Fruit fly (Drosophila melanogaster) whole organism, embryonic: Measurements from ENCODE around the gene Sems.

ENCODE experiments used
- Aef1 ChIP-seq: fragments of 200-800 bp; sonication (Bioruptor generic); IDR thresholded peaks from 3 replicates; pipeline ENCODE4 v1.3.6; 2022; ENCODE audit warnings: missing biosample characterization, missing genetic modification characterization
- Blimp-1 ChIP-seq: fragments of 200-800 bp; sonication (Bioruptor generic); optimal IDR thresholded peaks from 3 replicates; lab custom pipeline; 2018; ENCODE audit warnings: missing biosample characterization, missing genetic modification characterization, mild to moderate bottlenecking, moderate library complexity, missing genetic modification reagents
- C15 ChIP-seq: fragments of 200-800 bp; sonication (Bioruptor generic); IDR thresholded peaks from 3 replicates; pipeline ENCODE4 v1.3.6; 2022; ENCODE audit warnings: missing biosample characterization, missing genetic modification characterization
- CG10209 ChIP-seq: fragments of 200-800 bp; sonication (Bioruptor generic); optimal IDR thresholded peaks from 3 replicates; lab custom pipeline; 2017; ENCODE audit warnings: missing biosample characterization, mild to moderate bottlenecking, missing genetic modification characterization, missing genetic modification reagents
- CG1024 ChIP-seq: fragments of 200-800 bp; sonication (Bioruptor generic); IDR thresholded peaks from 2 replicates; pipeline ENCODE4 v1.3.6; 2022; ENCODE audit warnings: missing biosample characterization, missing genetic modification characterization
- CG11695 ChIP-seq: fragments of 200-800 bp; sonication (Bioruptor generic); IDR thresholded peaks from 3 replicates; pipeline ENCODE4 v1.3.6; 2022; ENCODE audit warnings: missing biosample characterization, missing genetic modification characterization
- CG12071 ChIP-seq: fragments of 200-800 bp; sonication (Bioruptor generic); optimal IDR thresholded peaks from 3 replicates; lab custom pipeline; 2018; ENCODE audit warnings: missing biosample characterization, mild to moderate bottlenecking, missing genetic modification characterization
- CG17359 ChIP-seq: fragments of 200-800 bp; sonication (Bioruptor generic); optimal IDR thresholded peaks from 3 replicates; lab custom pipeline; 2018; ENCODE audit warnings: missing biosample characterization, mild to moderate bottlenecking, missing genetic modification characterization, moderate library complexity
- CG17829 ChIP-seq: fragments of 200-800 bp; optimal IDR thresholded peaks from 2 replicates; lab custom pipeline; 2019; ENCODE audit warnings: missing biosample characterization, mild to moderate bottlenecking, missing genetic modification characterization, moderate library complexity
- CG31224 ChIP-seq: fragments of 200-800 bp; sonication (Bioruptor generic); IDR thresholded peaks from 2 replicates; pipeline ENCODE4 v1.3.6; 2022; ENCODE audit warnings: missing biosample characterization, missing genetic modification characterization
- CG31441 ChIP-seq: fragments of 200-800 bp; sonication (Bioruptor generic); IDR thresholded peaks from 2 replicates; pipeline ENCODE4 v1.3.6; 2022; ENCODE audit warnings: missing biosample characterization, missing genetic modification characterization
- CG32767 ChIP-seq: fragments of 200-800 bp; sonication (Bioruptor generic); IDR thresholded peaks from 2 replicates; pipeline ENCODE4 v1.3.6; 2022; ENCODE audit warnings: missing biosample characterization, missing genetic modification characterization
- CG3281 ChIP-seq: fragments of 200-800 bp; sonication (Bioruptor generic); optimal IDR thresholded peaks from 3 replicates; lab custom pipeline; 2017; ENCODE audit warnings: missing biosample characterization, mild to moderate bottlenecking, missing genetic modification characterization
- CG34376 ChIP-seq: fragments of 200-800 bp; sonication (Bioruptor generic); optimal IDR thresholded peaks from 2 replicates; lab custom pipeline; 2018; ENCODE audit warnings: missing biosample characterization, mild to moderate bottlenecking, missing genetic modification characterization
- CG4820 ChIP-seq: fragments of 200-800 bp; sonication (Bioruptor generic); optimal IDR thresholded peaks from 3 replicates; lab custom pipeline; 2016; ENCODE audit warnings: missing biosample characterization, missing genetic modification characterization
- CG5245 ChIP-seq: fragments of 200-800 bp; sonication (Bioruptor generic); optimal IDR thresholded peaks from 3 replicates; lab custom pipeline; 2016; ENCODE audit warnings: missing biosample characterization, missing genetic modification characterization
- CG7357 ChIP-seq: fragments of 200-800 bp; sonication (Bioruptor generic); IDR thresholded peaks from 3 replicates; pipeline ENCODE4 v1.3.6; 2022; ENCODE audit warnings: missing biosample characterization, missing genetic modification characterization
- CG8089 ChIP-seq: fragments of 200-800 bp; sonication (Bioruptor generic); optimal IDR thresholded peaks from 3 replicates; lab custom pipeline; 2016; ENCODE audit warnings: missing biosample characterization, missing genetic modification characterization
- CG8290 ChIP-seq, 3 experiments: fragments of 200-800 bp; sonication (Bioruptor generic); optimal IDR thresholded peaks; 2 replicates each; lab custom pipeline; 2016 to 2019; ENCODE audit warnings: missing biosample characterization in 3 of 3, missing genetic modification characterization in 3 of 3, mild to moderate bottlenecking in 2 of 3, moderate library complexity in 1 of 3
- Camta ChIP-seq: fragments of 200-800 bp; sonication (Bioruptor generic); optimal IDR thresholded peaks from 2 replicates; lab custom pipeline; 2016; ENCODE audit warnings: missing biosample characterization, missing genetic modification characterization
- Chrac-16 ChIP-seq: fragments of 200-800 bp; sonication (Bioruptor generic); optimal IDR thresholded peaks from 3 replicates; lab custom pipeline; 2016; ENCODE audit warnings: missing biosample characterization, missing genetic modification characterization
- E2f2 ChIP-seq: fragments of 200-800 bp; sonication (Bioruptor generic); IDR thresholded peaks from 2 replicates; pipeline ENCODE4 v1.3.6; 2022; ENCODE audit warnings: missing biosample characterization, missing genetic modification characterization
- ERR ChIP-seq: fragments of 200-800 bp; sonication (Bioruptor generic); optimal IDR thresholded peaks from 2 replicates; lab custom pipeline; 2016; ENCODE audit warnings: missing biosample characterization, missing genetic modification characterization
- Gsc ChIP-seq: fragments of 200-800 bp; sonication (Bioruptor generic); IDR thresholded peaks from 2 replicates; pipeline ENCODE4 v1.3.6; 2022; ENCODE audit warnings: missing biosample characterization, missing genetic modification characterization
- HHEX ChIP-seq: fragments of 200-800 bp; sonication (Bioruptor generic); optimal IDR thresholded peaks from 3 replicates; lab custom pipeline; 2017; ENCODE audit warnings: missing biosample characterization, mild to moderate bottlenecking, missing genetic modification characterization, missing genetic modification reagents
- Hr3 ChIP-seq: fragments of 200-800 bp; sonication (Bioruptor generic); optimal IDR thresholded peaks from 3 replicates; lab custom pipeline; 2016; ENCODE audit warnings: missing biosample characterization, missing genetic modification characterization
- Lpt ChIP-seq: fragments of >200 bp; optimal IDR thresholded peaks from 2 replicates; lab custom pipeline; 2018; ENCODE audit warnings: missing biosample characterization, missing genetic modification characterization
- MTF-1 ChIP-seq: fragments of 200-800 bp; sonication (Bioruptor generic); optimal IDR thresholded peaks from 2 replicates; lab custom pipeline; 2018; ENCODE audit warnings: missing biosample characterization, mild to moderate bottlenecking, missing genetic modification characterization, borderline replicate concordance
- Oli ChIP-seq: fragments of 200-800 bp; sonication (Bioruptor generic); optimal IDR thresholded peaks from 2 replicates; lab custom pipeline; 2018; ENCODE audit warnings: missing biosample characterization, mild to moderate bottlenecking, missing genetic modification characterization, moderate library complexity
- Optix ChIP-seq: fragments of 200-800 bp; sonication (Bioruptor generic); IDR thresholded peaks from 3 replicates; pipeline ENCODE4 v1.3.6; 2022; ENCODE audit warnings: missing biosample characterization, missing genetic modification characterization
- Six4 ChIP-seq: fragments of 200-800 bp; sonication (Bioruptor generic); optimal IDR thresholded peaks from 2 replicates; lab custom pipeline; 2016; ENCODE audit warnings: missing biosample characterization, missing genetic modification characterization
- Spps ChIP-seq: fragments of 200-800 bp; sonication (Bioruptor generic); optimal IDR thresholded peaks from 2 replicates; lab custom pipeline; 2018; ENCODE audit warnings: missing biosample characterization, mild to moderate bottlenecking, missing genetic modification characterization
- Usf ChIP-seq: fragments of 200-800 bp; sonication (Bioruptor generic); optimal IDR thresholded peaks from 2 replicates; lab custom pipeline; 2017; ENCODE audit warnings: missing genotype, missing biosample characterization, missing genetic modification characterization
- ash1 ChIP-seq: fragments of 200-800 bp; sonication (Bioruptor generic); optimal IDR thresholded peaks from 2 replicates; lab custom pipeline; 2018; ENCODE audit warnings: missing biosample characterization, mild to moderate bottlenecking, missing genetic modification characterization
- cad ChIP-seq: fragments of >200 bp; optimal IDR thresholded peaks from 2 replicates; lab custom pipeline; 2017; ENCODE audit warnings: missing biosample characterization, missing genetic modification characterization
- chm ChIP-seq: fragments of 200-800 bp; sonication (Bioruptor generic); IDR thresholded peaks from 2 replicates; pipeline ENCODE4 v1.3.6; 2022; ENCODE audit warnings: missing biosample characterization, missing genetic modification characterization
- croc ChIP-seq: fragments of 200-800 bp; sonication (Bioruptor generic); conservative IDR thresholded peaks from 3 replicates; pipeline ENCODE4 v1.3.6; 2022; ENCODE audit warnings: missing biosample characterization, missing genetic modification characterization
- dan ChIP-seq: fragments of 200-800 bp; sonication (Bioruptor generic); IDR thresholded peaks from 2 replicates; pipeline ENCODE4 v1.3.6; 2022; ENCODE audit warnings: missing biosample characterization, missing genetic modification characterization
- ems ChIP-seq: fragments of 200-800 bp; sonication (Bioruptor generic); optimal IDR thresholded peaks from 3 replicates; lab custom pipeline; 2016; ENCODE audit warnings: missing biosample characterization, missing genetic modification characterization
- grau ChIP-seq: fragments of 200-800 bp; optimal IDR thresholded peaks from 3 replicates; lab custom pipeline; 2019; ENCODE audit warnings: missing biosample characterization, mild to moderate bottlenecking, missing genetic modification characterization, moderate library complexity
- lmd ChIP-seq: fragments of 200-800 bp; sonication (Bioruptor generic); IDR thresholded peaks from 2 replicates; pipeline ENCODE4 v1.3.6; 2022; ENCODE audit warnings: missing biosample characterization, missing genetic modification characterization
- pb ChIP-seq: fragments of 200-800 bp; sonication (Bioruptor generic); optimal IDR thresholded peaks from 3 replicates; lab custom pipeline; 2016; ENCODE audit warnings: missing biosample characterization, missing genetic modification characterization
- pfk ChIP-seq: fragments of 200-800 bp; sonication (Bioruptor generic); optimal IDR thresholded peaks from 2 replicates; lab custom pipeline; 2018; ENCODE audit warnings: missing biosample characterization, mild to moderate bottlenecking, missing genetic modification characterization, moderate library complexity
- pnt ChIP-seq: fragments of 200-800 bp; sonication (Bioruptor generic); optimal IDR thresholded peaks from 3 replicates; lab custom pipeline; 2016; ENCODE audit warnings: missing biosample characterization, missing genetic modification characterization
- scrt ChIP-seq: fragments of 200-800 bp; sonication (Bioruptor generic); optimal IDR thresholded peaks from 2 replicates; lab custom pipeline; 2018; ENCODE audit warnings: missing biosample characterization, mild to moderate bottlenecking, missing genetic modification characterization, moderate library complexity
- sens-2 ChIP-seq: fragments of 200-800 bp; sonication (Bioruptor generic); IDR thresholded peaks from 2 replicates; pipeline ENCODE4 v1.3.6; 2022; ENCODE audit warnings: missing biosample characterization, missing genetic modification characterization
- shn ChIP-seq: fragments of 200-800 bp; sonication (Bioruptor generic); optimal IDR thresholded peaks from 3 replicates; lab custom pipeline; 2016; ENCODE audit warnings: missing biosample characterization, missing genetic modification characterization
- slp2 ChIP-seq: fragments of 200-800 bp; sonication (Bioruptor generic); optimal IDR thresholded peaks from 2 replicates; lab custom pipeline; 2016; ENCODE audit warnings: missing biosample characterization, missing genetic modification characterization
- tup ChIP-seq: fragments of 200-800 bp; sonication (Bioruptor generic); optimal IDR thresholded peaks from 2 replicates; lab custom pipeline; 2016; ENCODE audit warnings: missing biosample characterization, mild to moderate bottlenecking, missing genetic modification characterization, moderate library complexity
- unpg ChIP-seq: fragments of 200-800 bp; sonication (Bioruptor generic); optimal IDR thresholded peaks from 3 replicates; lab custom pipeline; 2018; ENCODE audit warnings: missing biosample characterization, mild to moderate bottlenecking, missing genetic modification characterization, moderate library complexity
- usp ChIP-seq: fragments of >200 bp; optimal IDR thresholded peaks from 2 replicates; lab custom pipeline; 2017; ENCODE audit warnings: missing biosample characterization, missing genetic modification characterization

The Sems gene

dm6 chr3L:20923030-20923591, 33.4 kb downstream of the Sems start (continued):
- TF ChIP-seq Optix (GFP tag; lab: Robert Waterston, UW) (0 out of 3 replicates have a peak, but pooled peaks have one; percentile 49), dan (GFP tag; lab: Robert Waterston, UW) (no peak), Chrac-16 (GFP tag; lab: Kevin White, UChicago) (peak; percentile 61), CG5245 (GFP tag; lab: Kevin White, UChicago) (peak; percentile 28), ERR (GFP tag; lab: Kevin White, UChicago) (no peak), Camta (GFP tag; lab: Kevin White, UChicago) (peak; percentile 33), CG34376 (no peak), CG7357 (GFP tag; lab: Robert Waterston, UW) (no peak), MTF-1 (GFP tag; lab: Kevin White, UChicago) (no peak), CG32767 (GFP tag; lab: Robert Waterston, UW) (0 out of 2 replicates have a peak, but pooled peaks have one; percentile 24), ems (peak; percentile 18), pb (GFP tag; lab: Kevin White, UChicago) (no peak), usp (GFP tag; lab: Kevin White, UChicago) (no peak), Blimp-1 (GFP tag; lab: Kevin White, UChicago) (peak; percentile 69), CG31441 (GFP tag; lab: Robert Waterston, UW) (peak; percentile 69), croc (GFP tag; lab: Robert Waterston, UW) (peak; percentile 32; the same call in 1 of the 3 replicates), sens-2 (GFP tag; lab: Robert Waterston, UW) (peak; percentile 10; the same call in 1 of the 2 replicates), Lpt (no peak), CG1024 (GFP tag; lab: Robert Waterston, UW) (no peak), CG12071 (GFP tag; lab: Kevin White, UChicago) (no peak), cad (GFP tag; lab: Kevin White, UChicago) (no peak), tup (GFP tag; lab: Kevin White, UChicago) (no peak), CG8089 (GFP tag; lab: Kevin White, UChicago) (no peak), chm (GFP tag; lab: Robert Waterston, UW) (no peak), CG31224 (GFP tag; lab: Robert Waterston, UW) (no peak), pnt (GFP tag; lab: Kevin White, UChicago) (peak; percentile 12), slp2 (no peak), CG8290 (GFP tag; optimal IDR thresholded peaks at IDR 0.05; lab: Kevin White, UChicago) (no peak), CG8290 (tag; optimal IDR thresholded peaks at IDR 0.05; lab: Kevin White, UChicago) (no peak), CG3281 (GFP tag; lab: Kevin White, UChicago) (no peak), CG17359 (tag; lab: Kevin White, UChicago) (peak; percentile 63), lmd (GFP tag; lab: Robert Waterston, UW) (peak; percentile 39; the same call in 1 of the 2 replicates), pfk (GFP tag; lab: Kevin White, UChicago) (no peak), CG10209 (GFP tag; lab: Kevin White, UChicago) (peak; percentile 55), Oli (tag; lab: Kevin White, UChicago) (peak; percentile 60), Six4 (GFP tag; lab: Kevin White, UChicago) (peak; percentile 3), Hr3 (GFP tag; lab: Kevin White, UChicago) (peak; percentile 34), HHEX (GFP tag; lab: Kevin White, UChicago) (peak; percentile 8), Gsc (no peak), Usf (peak; percentile 34), CG11695 (GFP tag; lab: Robert Waterston, UW) (peak; percentile 43; the same call in 1 of the 3 replicates), E2f2 (GFP tag; lab: Robert Waterston, UW) (0 out of 2 replicates have a peak, but pooled peaks have one; percentile 26), shn (no peak), grau (peak; percentile 51), ash1 (no peak), Aef1 (GFP tag; lab: Robert Waterston, UW) (0 out of 3 replicates have a peak, but pooled peaks have one; percentile 26), unpg (GFP tag; lab: Kevin White, UChicago) (peak; percentile 53), Spps (tag; lab: Kevin White, UChicago) (no peak), C15 (GFP tag; lab: Robert Waterston, UW) (no peak), scrt (GFP tag; lab: Kevin White, UChicago) (no peak), CG17829 (tag; lab: Kevin White, UChicago) (peak; percentile 82), CG4820 (GFP tag; lab: Kevin White, UChicago) (peak; percentile 49)
